Worm (Caenorhabditis elegans): ENCODE results near the gene gob-1.

- TF ChIP-seq fos-1 (tag; optimal IDR thresholded peaks at IDR 0.05): no peak
- TF ChIP-seq nhr-28 (tag; optimal IDR thresholded peaks at IDR 0.05): no peak
- no peak for TF ChIP-seq skn-1 (tag; optimal IDR thresholded peaks at IDR 0.05)
- TF ChIP-seq nhr-76 (tag; optimal IDR thresholded peaks at IDR 0.05): no peak
- no peak for TF ChIP-seq ztf-11 (tag; optimal IDR thresholded peaks at IDR 0.05)
- no peak for TF ChIP-seq nhr-20 (tag; optimal IDR thresholded peaks at IDR 0.05)
Measured at ce11 chrX:15469957-15470548, 23.3 kb upstream of the gob-1 start.

Measured in whole organism, L1 larva.